Worm (Caenorhabditis elegans) whole organism, L1 larva: ENCODE measurements around the gene fbxa-185.

ENCODE experiments used
- ceh-82 ChIP-seq, 3 experiments: fragments of 150-350 bp in 1 of 3; sonication (generic microtip) in 2 of 3; optimal IDR thresholded peaks; 2 replicates each; lab custom pipeline; 2014 to 2017; ENCODE audit warnings: missing biosample characterization in 3 of 3, missing genetic modification characterization in 3 of 3
- dpl-1 ChIP-seq, 3 experiments: fragments of 150-350 bp in 2 of 3; sonication (generic microtip) in 1 of 3; optimal IDR thresholded peaks; 2 replicates each; lab custom pipeline; 2014 to 2017; ENCODE audit warnings: missing biosample characterization in 3 of 3, missing genetic modification characterization in 3 of 3, missing genetic modification reagents in 3 of 3
- dsc-1 ChIP-seq: sonication (generic microtip); optimal IDR thresholded peaks from 2 replicates; lab custom pipeline; 2016; ENCODE audit warnings: mild to moderate bottlenecking, missing genetic modification characterization, missing compliant biosample characterization
- jun-1 ChIP-seq: fragments of 150-350 bp; optimal IDR thresholded peaks from 2 replicates; lab custom pipeline; 2014; ENCODE audit warnings: missing biosample characterization, missing genetic modification reagents, missing genetic modification characterization
- mdl-1 ChIP-seq, 2 experiments: fragments of 150-350 bp; optimal IDR thresholded peaks; 2 replicates each; lab custom pipeline; 2014 to 2017; ENCODE audit warnings: missing biosample characterization in 2 of 2, missing genetic modification characterization in 2 of 2, inconsistent platforms in 1 of 2
- pqm-1 ChIP-seq: sonication (generic microtip); optimal IDR thresholded peaks from 3 replicates; lab custom pipeline; 2017; ENCODE audit warnings: missing biosample characterization, missing genetic modification characterization
- skn-1 ChIP-seq: fragments of 150-350 bp; optimal IDR thresholded peaks from 2 replicates; lab custom pipeline; 2014; ENCODE audit warnings: missing biosample characterization, missing genetic modification characterization
- zag-1 ChIP-seq: fragments of 150-350 bp; optimal IDR thresholded peaks from 2 replicates; lab custom pipeline; 2014; ENCODE audit warnings: missing biosample characterization, missing genetic modification characterization

DNA sequence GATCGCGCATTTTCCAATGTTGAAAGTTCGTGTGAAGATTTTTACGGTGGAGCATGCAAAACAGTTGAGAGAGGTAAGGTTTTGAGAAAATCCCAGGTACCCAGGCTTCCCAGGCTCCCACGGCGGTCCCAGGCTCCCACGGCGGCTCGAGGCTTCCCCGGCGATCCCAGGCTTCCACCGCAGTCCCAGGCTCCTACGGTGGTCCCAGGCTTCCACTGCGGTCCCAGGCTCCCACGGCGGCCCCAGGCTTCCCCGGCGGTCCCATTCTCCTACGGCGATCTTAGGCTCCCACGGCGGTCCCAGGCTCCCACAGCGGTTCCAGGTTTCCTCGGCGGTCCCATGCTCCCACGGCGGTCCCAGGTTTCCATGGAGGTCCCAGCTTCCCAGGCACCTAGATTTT, 7.6 kb upstream of the fbxa-185 start:
- TF ChIP-seq dsc-1 (no peak), mdl-1 (tag; optimal IDR thresholded peaks at IDR 0.05; lab: Kevin White, UChicago) (no peak), skn-1 (tag; lab: Kevin White, UChicago) (no peak), pqm-1 (tag; lab: Kevin White, UChicago) (no peak), jun-1 (no peak), dpl-1 (GFP tag; optimal IDR thresholded peaks at IDR 0.05; lab: Kevin White, UChicago) (no peak), zag-1 (no peak), ceh-82 (tag; optimal IDR thresholded peaks at IDR 0.05; lab: Kevin White, UChicago) (no peak)
